Fruit fly (Drosophila melanogaster): ENCODE results near the gene CG1578.

dm6 chrX:11817183-11817972 is 1.0 kb upstream of the CG1578 start:
- TF ChIP-seq usp (GFP tag; optimal IDR thresholded peaks at IDR 0.05) = no peak
- TF ChIP-seq Vsx2 (GFP tag; optimal IDR thresholded peaks at IDR 0.05; ENCODE audit: partially characterized antibody) = no peak

All from whole organism, wandering third instar larva.